Worm (Caenorhabditis elegans) whole organism, late embryonic: Measurements from ENCODE around the gene grl-10.

Experiments used
- ceh-34 ChIP-seq: sonication (generic microtip); optimal IDR thresholded peaks from 2 replicates; lab custom pipeline; 2016; ENCODE audit warnings: mild to moderate bottlenecking, missing genetic modification characterization, missing compliant biosample characterization
- elt-2 ChIP-seq: sonication (generic microtip); optimal IDR thresholded peaks from 2 replicates; lab custom pipeline; 2016; ENCODE audit warnings: missing genetic modification reagents, missing genetic modification characterization, missing compliant biosample characterization
- fkh-10 ChIP-seq: fragments of 150-350 bp; optimal IDR thresholded peaks from 2 replicates; lab custom pipeline; 2014; ENCODE audit warnings: missing biosample characterization, missing genetic modification reagents, missing genetic modification characterization
- nfya-1 ChIP-seq: sonication (generic microtip); optimal IDR thresholded peaks from 2 replicates; lab custom pipeline; 2017; ENCODE audit warnings: missing genetic modification characterization, mild to moderate bottlenecking, missing compliant biosample characterization, antibody characterized with exemption, moderate library complexity
- syd-9 ChIP-seq: sonication (generic microtip); optimal IDR thresholded peaks from 2 replicates; lab custom pipeline; 2016; ENCODE audit warnings: mild to moderate bottlenecking, missing genetic modification characterization, moderate library complexity, missing compliant biosample characterization

DNA sequence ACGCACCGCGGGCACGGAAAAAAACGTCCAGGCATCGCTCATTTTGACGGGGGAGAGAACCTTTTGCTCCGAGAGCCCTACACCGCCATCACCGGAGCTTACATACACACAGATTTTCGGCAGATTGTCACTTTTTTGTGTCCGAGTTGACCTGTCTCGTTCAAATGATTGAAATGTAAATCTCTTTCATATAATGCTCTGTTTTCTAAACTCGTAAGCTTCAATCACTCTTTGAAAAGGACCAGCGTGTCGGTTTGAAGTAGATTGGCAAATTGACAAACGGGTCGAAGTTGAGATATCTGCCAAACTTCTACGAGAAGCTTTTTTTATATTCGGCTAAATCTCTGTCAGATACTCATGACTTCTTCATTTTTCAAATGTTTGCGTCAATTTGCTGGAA lies 27.2 kb upstream of the grl-10 start:
- TF ChIP-seq fkh-10 = no peak
- TF ChIP-seq syd-9 (tag; lab: Kevin White, UChicago) = no peak
- no peak for TF ChIP-seq ceh-34 (tag; lab: Kevin White, UChicago)
- TF ChIP-seq elt-2 (tag; lab: Kevin White, UChicago) = no peak
- TF ChIP-seq nfya-1 (tag; lab: Kevin White, UChicago) = no peak
